Worm (Caenorhabditis elegans) whole organism, midembryonic: ENCODE measurements around the gene ugt-17.

ENCODE experiments used
- T22C8.4 ChIP-seq: fragments of 200-800 bp; sonication (Bioruptor generic); IDR thresholded peaks from 2 replicates; pipeline ENCODE4 v1.3.6; 2022; ENCODE audit warnings: missing genetic modification characterization, missing compliant biosample characterization
- cog-1 ChIP-seq: sonication (generic microtip); optimal IDR thresholded peaks from 2 replicates; lab custom pipeline; 2016; ENCODE audit warnings: missing genetic modification characterization, missing compliant biosample characterization
- flt-1 ChIP-seq: fragments of 200-800 bp; sonication (Bioruptor generic); IDR thresholded peaks from 2 replicates; pipeline ENCODE4 v1.3.6; 2022; ENCODE audit warnings: missing genetic modification characterization, missing compliant biosample characterization
- klf-2 ChIP-seq: fragments of 200-800 bp; sonication (Bioruptor generic); conservative IDR thresholded peaks from 2 replicates; pipeline ENCODE4 v1.3.6; 2022; ENCODE audit warnings: missing genetic modification reagents, missing genetic modification characterization, missing compliant biosample characterization
- med-1 ChIP-seq: sonication (generic microtip); optimal IDR thresholded peaks from 2 replicates; lab custom pipeline; 2017; ENCODE audit warnings: missing genetic modification characterization, mild to moderate bottlenecking, missing compliant biosample characterization, antibody characterized with exemption, missing genetic modification reagents; ENCODE audit not compliant: insufficient read depth
- ref-1 ChIP-seq: fragments of 200-800 bp; sonication (Bioruptor generic); conservative IDR thresholded peaks from 2 replicates; pipeline ENCODE4 v1.3.6; 2022; ENCODE audit warnings: missing genetic modification reagents, missing genetic modification characterization, missing compliant biosample characterization
- tab-1 ChIP-seq: fragments of 200-800 bp; sonication (Bioruptor generic); IDR thresholded peaks from 2 replicates; pipeline ENCODE4 v1.3.6; 2022; ENCODE audit warnings: missing genetic modification characterization, missing compliant biosample characterization
- ztf-23 ChIP-seq: fragments of 200-800 bp; sonication (Bioruptor generic); IDR thresholded peaks from 2 replicates; pipeline ENCODE4 v1.3.6; 2022; ENCODE audit warnings: missing genetic modification reagents, missing genetic modification characterization, missing compliant biosample characterization
- ztf-29 ChIP-seq: fragments of 200-800 bp; sonication (Bioruptor generic); IDR thresholded peaks from 2 replicates; pipeline ENCODE4 v1.3.6; 2022; ENCODE audit warnings: missing genetic modification reagents, missing genetic modification characterization, missing compliant biosample characterization

Gene ugt-17

DNA sequence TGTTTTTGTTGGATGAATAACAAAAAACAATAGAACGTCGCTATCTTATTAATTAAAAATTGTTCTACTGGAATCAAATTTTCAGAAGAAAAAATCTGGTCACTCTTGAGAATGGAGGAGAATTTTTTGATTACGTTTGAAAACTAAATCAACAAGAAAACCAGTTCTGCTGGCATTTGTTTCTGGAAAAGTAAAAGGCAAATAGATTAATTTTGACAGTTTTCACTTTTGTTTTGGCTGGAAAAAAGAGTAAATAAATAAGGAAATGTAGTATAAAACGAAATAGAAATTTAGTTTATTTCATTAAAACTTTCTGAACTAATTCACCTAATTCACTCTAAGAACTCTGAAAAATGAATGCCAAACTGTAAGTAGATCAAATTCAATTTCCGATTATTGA is 40.5 kb downstream of the ugt-17 start, which contains the start of gene fipr-13:
TSS of gene fipr-13 (plus strand) at position 301 of the 400 bp plus-strand sequence.
- TF ChIP-seq tab-1 (GFP tag; lab: Robert Waterston, UW) (no peak), med-1 (no peak), T22C8.4 (no peak), ref-1 (GFP tag; lab: Robert Waterston, UW) (no peak), ztf-23 (GFP tag; lab: Robert Waterston, UW) (no peak), ztf-29 (GFP tag; lab: Robert Waterston, UW) (no peak), flt-1 (GFP tag; lab: Robert Waterston, UW) (no peak), klf-2 (GFP tag; lab: Robert Waterston, UW) (no peak), cog-1 (tag; lab: Kevin White, UChicago) (no peak)

DNA sequence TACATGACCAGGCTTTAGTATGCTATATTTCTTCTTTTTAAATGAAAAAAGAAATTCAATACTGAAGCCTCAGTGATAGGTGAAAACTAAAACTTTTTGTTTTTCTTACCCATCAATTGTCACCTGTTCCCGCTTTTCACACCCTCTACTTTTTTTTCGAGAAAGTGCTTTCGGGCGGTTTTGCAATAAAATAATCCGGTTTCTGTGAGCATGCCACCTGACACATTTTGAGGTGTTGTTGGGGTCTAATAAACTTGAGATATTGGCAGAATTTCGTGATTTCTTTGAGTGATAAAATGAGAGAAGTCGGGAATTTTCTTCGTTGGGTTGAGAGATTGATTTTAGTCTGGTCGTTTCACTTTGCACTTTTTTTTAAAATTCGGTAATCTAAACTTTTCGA is 44.7 kb downstream of the ugt-17 start:
- TF ChIP-seq ztf-29 (GFP tag; lab: Robert Waterston, UW), result no peak
- no peak for TF ChIP-seq T22C8.4
- TF ChIP-seq cog-1 (tag; lab: Kevin White, UChicago), result no peak
- TF ChIP-seq med-1, result no peak
- no peak for TF ChIP-seq flt-1 (GFP tag; lab: Robert Waterston, UW)
- TF ChIP-seq tab-1 (GFP tag; lab: Robert Waterston, UW), result no peak
- TF ChIP-seq klf-2 (GFP tag; lab: Robert Waterston, UW), result no peak
- no peak for TF ChIP-seq ref-1 (GFP tag; lab: Robert Waterston, UW)
- no peak for TF ChIP-seq ztf-23 (GFP tag; lab: Robert Waterston, UW)

DNA sequence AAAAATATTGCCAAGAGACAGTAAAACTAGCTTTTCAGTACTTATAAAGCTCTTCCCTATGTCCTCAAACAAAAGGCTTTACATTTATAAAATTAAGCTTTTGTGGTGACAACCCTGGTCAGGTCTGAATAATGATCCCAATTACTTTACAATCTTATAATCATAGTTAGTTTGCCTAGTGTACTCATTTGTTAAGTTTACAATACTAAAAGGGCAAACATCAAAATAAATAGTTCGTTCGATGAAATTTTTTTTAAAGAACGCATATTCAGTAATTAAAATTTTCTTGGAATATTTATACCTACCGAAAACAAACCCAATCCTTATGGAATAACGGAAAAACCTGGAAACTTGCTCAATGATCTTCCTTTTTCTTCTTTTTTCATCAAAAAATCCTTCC is 46.0 kb downstream of the ugt-17 start:
- TF ChIP-seq tab-1 (GFP tag; lab: Robert Waterston, UW) (no peak), flt-1 (GFP tag; lab: Robert Waterston, UW) (no peak), ztf-29 (GFP tag; lab: Robert Waterston, UW) (no peak), med-1 (no peak), klf-2 (GFP tag; lab: Robert Waterston, UW) (no peak), ztf-23 (GFP tag; lab: Robert Waterston, UW) (no peak), T22C8.4 (no peak), cog-1 (tag; lab: Kevin White, UChicago) (no peak), ref-1 (GFP tag; lab: Robert Waterston, UW) (no peak)

DNA sequence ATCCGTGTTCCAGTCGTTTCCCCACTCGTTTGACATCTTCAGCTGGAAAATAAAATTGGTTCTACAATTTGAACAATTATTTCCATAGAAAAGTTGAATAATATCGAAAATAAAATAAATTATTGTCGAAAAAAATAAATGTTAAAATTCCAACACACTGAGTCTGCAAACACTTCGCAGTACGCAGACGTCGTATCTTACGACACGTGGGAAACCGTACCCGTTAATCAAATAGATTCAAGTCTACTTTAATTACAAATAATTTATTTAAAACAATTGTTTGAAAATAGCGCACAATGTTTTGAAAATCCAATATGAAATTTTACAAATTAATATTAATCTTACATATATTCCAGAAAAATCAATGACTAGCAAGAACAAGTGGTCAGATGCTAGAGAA is 49.9 kb downstream of the ugt-17 start, which contains the start of gene yif-1:
TSS of gene yif-1 (minus strand) at position 42 of the 400 bp plus-strand sequence.
- no peak for TF ChIP-seq ztf-23 (GFP tag; lab: Robert Waterston, UW)
